Worm (Caenorhabditis elegans) whole organism, L4/young adult: ENCODE data around the gene elc-1.
"Not testable (repeated sequence)": the region's sequence is repeated elsewhere in the genome, so short reads cannot be mapped to it uniquely, and the experiment has no call there.

Source experiments
- W03F9.2 ChIP-seq: fragments of 150-350 bp; optimal IDR thresholded peaks from 2 replicates; lab custom pipeline; 2014; ENCODE audit warnings: missing biosample characterization, missing genetic modification characterization
- dao-5 ChIP-seq: sonication (generic microtip); optimal IDR thresholded peaks from 2 replicates; lab custom pipeline; 2016; ENCODE audit warnings: missing genotype, missing genetic modification characterization, moderate library complexity, missing compliant biosample characterization
- him-1 ChIP-seq: sonication (generic microtip); optimal IDR thresholded peaks from 2 replicates; lab custom pipeline; 2016; ENCODE audit warnings: missing genotype, missing genetic modification reagents, missing genetic modification characterization, missing compliant biosample characterization

The elc-1 gene

ce11 chrIII:1384694-1385093 is 32.3 kb downstream of the elc-1 start:
- TF ChIP-seq him-1 (tag; lab: Kevin White, UChicago) (no peak), dao-5 (no peak), W03F9.2 (tag; lab: Kevin White, UChicago) (no peak)

ce11 chrIII:1384092-1384491 is 32.9 kb downstream of the elc-1 start, which contains the start of the genes fbxa-138 and Y82E9BR.5:
Gene fbxa-138, minus strand, starts transcription at chrIII:1384252.
Gene Y82E9BR.5, plus strand, starts transcription at chrIII:1384370.
- TF ChIP-seq W03F9.2 (tag; lab: Kevin White, UChicago): no peak
- no peak for TF ChIP-seq him-1 (tag; lab: Kevin White, UChicago)

ce11 chrIII:1383483-1383882 is 33.5 kb downstream of the elc-1 start:
- TF ChIP-seq him-1 (tag; lab: Kevin White, UChicago) (no peak), W03F9.2 (tag; lab: Kevin White, UChicago) (no peak), dao-5 (no peak)

ce11 chrIII:1380535-1381274 is 36.3 kb downstream of the elc-1 start, which contains the start of the genes pals-21 and Y82E9BR.6:
Gene pals-21, minus strand, starts transcription at chrIII:1380635.
Gene Y82E9BR.6, plus strand, starts transcription at chrIII:1381224.
- TF ChIP-seq him-1 (tag; lab: Kevin White, UChicago) (no peak), W03F9.2 (tag; lab: Kevin White, UChicago) (no peak), dao-5 (no peak)

- not testable (repeated sequence) for TF ChIP-seq him-1 (tag; lab: Kevin White, UChicago); dao-5; W03F9.2 (tag; lab: Kevin White, UChicago)
Observed at ce11 chrIII:1377903-1378302, 39.1 kb downstream of the elc-1 start, which contains the start of gene pals-40. Gene pals-40, minus strand, starts transcription at chrIII:1378003.

ce11 chrIII:1375491-1375890 is 41.5 kb downstream of the elc-1 start, which contains the start of gene Y82E9BR.10:
Gene Y82E9BR.10, minus strand, starts transcription at chrIII:1375591.
- not testable (repeated sequence) for TF ChIP-seq dao-5; W03F9.2 (tag; lab: Kevin White, UChicago); him-1 (tag; lab: Kevin White, UChicago)

- TF ChIP-seq dao-5 (no peak), W03F9.2 (tag; lab: Kevin White, UChicago) (no peak), him-1 (tag; lab: Kevin White, UChicago) (no peak)
Observed at ce11 chrIII:1374355-1374807, 42.6 kb downstream of the elc-1 start, which contains the start of gene Y82E9BR.20. Gene Y82E9BR.20, plus strand, starts transcription at chrIII:1374405.

- TF ChIP-seq him-1 (tag; lab: Kevin White, UChicago): no peak
- TF ChIP-seq dao-5: no peak
- no peak for TF ChIP-seq W03F9.2 (tag; lab: Kevin White, UChicago)
Observed at ce11 chrIII:1372563-1372962, 44.4 kb downstream of the elc-1 start.
